Fruit fly (Drosophila melanogaster) whole organism, embryonic: ENCODE results near the gene GC2.

Source experiments
- CG10543 ChIP-seq: fragments of 200-800 bp; sonication (Bioruptor generic); optimal IDR thresholded peaks from 3 replicates; lab custom pipeline; 2017; ENCODE audit warnings: missing biosample characterization, mild to moderate bottlenecking, missing genetic modification characterization, moderate library complexity
- CG13296 ChIP-seq: fragments of 200-800 bp; sonication (Bioruptor generic); optimal IDR thresholded peaks from 3 replicates; lab custom pipeline; 2018; ENCODE audit warnings: missing biosample characterization, mild to moderate bottlenecking, missing genetic modification characterization
- CG13624 ChIP-seq: fragments of 200-800 bp; sonication (Bioruptor generic); optimal IDR thresholded peaks from 2 replicates; lab custom pipeline; 2016; ENCODE audit warnings: missing biosample characterization, missing genetic modification characterization
- CG14710 ChIP-seq: fragments of 200-800 bp; sonication (Bioruptor generic); optimal IDR thresholded peaks from 3 replicates; lab custom pipeline; 2019; ENCODE audit warnings: missing biosample characterization, mild to moderate bottlenecking, missing genetic modification characterization, moderate library complexity
- CG15073 ChIP-seq: fragments of 200-800 bp; sonication (Bioruptor generic); optimal IDR thresholded peaks from 2 replicates; lab custom pipeline; 2016; ENCODE audit warnings: missing biosample characterization, missing genetic modification characterization
- CG15696 ChIP-seq: fragments of 200-800 bp; sonication (Bioruptor generic); optimal IDR thresholded peaks from 2 replicates; lab custom pipeline; 2019; ENCODE audit warnings: missing biosample characterization, mild to moderate bottlenecking, missing genetic modification characterization, moderate library complexity
- CG16779 ChIP-seq: fragments of 200-800 bp; sonication (Bioruptor generic); IDR thresholded peaks from 2 replicates; pipeline ENCODE4 v1.3.6; 2022; ENCODE audit warnings: missing biosample characterization, missing genetic modification characterization
- CG17385 ChIP-seq: fragments of 200-800 bp; sonication (Bioruptor generic); optimal IDR thresholded peaks from 3 replicates; lab custom pipeline; 2018; ENCODE audit warnings: missing biosample characterization, mild to moderate bottlenecking, missing genetic modification characterization
- CG32767 ChIP-seq: fragments of 200-800 bp; sonication (Bioruptor generic); IDR thresholded peaks from 2 replicates; pipeline ENCODE4 v1.3.6; 2022; ENCODE audit warnings: missing biosample characterization, missing genetic modification characterization
- CG34422 ChIP-seq: fragments of 200-800 bp; sonication (Bioruptor generic); IDR thresholded peaks from 3 replicates; pipeline ENCODE4 v1.3.6; 2022; ENCODE audit warnings: missing biosample characterization, missing genetic modification characterization
- CG3838 ChIP-seq: fragments of 200-800 bp; sonication (Bioruptor generic); optimal IDR thresholded peaks from 3 replicates; lab custom pipeline; 2016; ENCODE audit warnings: missing biosample characterization, missing genetic modification characterization
- CG4328 ChIP-seq: fragments of 200-800 bp; sonication (Bioruptor generic); optimal IDR thresholded peaks from 3 replicates; lab custom pipeline; 2017; ENCODE audit warnings: missing biosample characterization, missing genetic modification reagents, missing genetic modification characterization
- CG4360 ChIP-seq: fragments of 200-800 bp; sonication (Bioruptor generic); IDR thresholded peaks from 2 replicates; pipeline ENCODE4 v1.3.6; 2022; ENCODE audit warnings: missing biosample characterization, missing genetic modification characterization
- CG6765 ChIP-seq: fragments of 200-800 bp; sonication (Bioruptor generic); optimal IDR thresholded peaks from 3 replicates; lab custom pipeline; 2017; ENCODE audit warnings: missing biosample characterization, mild to moderate bottlenecking, missing genetic modification characterization
- CG6791 ChIP-seq: fragments of 200-800 bp; sonication (Bioruptor generic); IDR thresholded peaks from 3 replicates; pipeline ENCODE4 v1.3.6; 2022; ENCODE audit warnings: missing biosample characterization, missing genetic modification characterization; ENCODE audit not compliant: partially characterized antibody
- CG7372 ChIP-seq: fragments of 200-800 bp; sonication (Bioruptor generic); IDR thresholded peaks from 2 replicates; pipeline ENCODE4 v1.3.6; 2022; ENCODE audit warnings: missing biosample characterization, missing genetic modification characterization
- CG7745 ChIP-seq: fragments of 200-800 bp; sonication (Bioruptor generic); optimal IDR thresholded peaks from 2 replicates; lab custom pipeline; 2018; ENCODE audit warnings: missing biosample characterization, mild to moderate bottlenecking, missing genetic modification characterization, moderate library complexity
- CG8478 ChIP-seq: fragments of >200 bp; optimal IDR thresholded peaks from 2 replicates; lab custom pipeline; 2018
- CG9215 ChIP-seq: fragments of 200-800 bp; sonication (Bioruptor generic); IDR thresholded peaks from 2 replicates; pipeline ENCODE4 v1.3.6; 2022; ENCODE audit warnings: missing biosample characterization, missing genetic modification characterization
- CG9797 ChIP-seq: fragments of 200-800 bp; sonication (Bioruptor generic); optimal IDR thresholded peaks from 3 replicates; lab custom pipeline; 2018; ENCODE audit warnings: missing biosample characterization, mild to moderate bottlenecking, missing genetic modification characterization
- CkIIα-i1 ChIP-seq: fragments of 200-800 bp; sonication (Bioruptor generic); IDR thresholded peaks from 2 replicates; pipeline ENCODE4 v1.3.6; 2022; ENCODE audit warnings: missing biosample characterization, missing genetic modification characterization
- D19A ChIP-seq: fragments of 200-800 bp; optimal IDR thresholded peaks from 3 replicates; lab custom pipeline; 2019; ENCODE audit warnings: missing biosample characterization, mild to moderate bottlenecking, missing genetic modification characterization, moderate library complexity
- Dp ChIP-seq: fragments of 200-800 bp; sonication (Bioruptor generic); optimal IDR thresholded peaks from 2 replicates; lab custom pipeline; 2018; ENCODE audit warnings: missing biosample characterization, mild to moderate bottlenecking, missing genetic modification characterization, moderate library complexity
- Dref ChIP-seq: fragments of 200-800 bp; sonication (Bioruptor generic); IDR thresholded peaks from 2 replicates; pipeline ENCODE4 v1.3.6; 2022; ENCODE audit warnings: missing biosample characterization, missing genetic modification characterization
- Eip74EF ChIP-seq, 2 experiments: fragments of 200-800 bp in 1 of 2; fragments of >200 bp in 1 of 2; sonication (Bioruptor generic) in 1 of 2; optimal IDR thresholded peaks; 2 replicates each; lab custom pipeline; 2017 to 2019; ENCODE audit warnings: missing biosample characterization in 2 of 2, missing genetic modification characterization in 2 of 2, mild to moderate bottlenecking in 1 of 2, moderate library complexity in 1 of 2
- Fer2 ChIP-seq: fragments of 200-800 bp; sonication (Bioruptor generic); optimal IDR thresholded peaks from 2 replicates; lab custom pipeline; 2018; ENCODE audit warnings: missing biosample characterization, mild to moderate bottlenecking, missing genetic modification characterization, moderate library complexity
- Hey ChIP-seq: fragments of 200-800 bp; sonication (Bioruptor generic); optimal IDR thresholded peaks from 3 replicates; lab custom pipeline; 2018; ENCODE audit warnings: missing biosample characterization, mild to moderate bottlenecking, missing genetic modification characterization
- Hr39 ChIP-seq: fragments of >200 bp; optimal IDR thresholded peaks from 2 replicates; lab custom pipeline; 2017
- Hr51 ChIP-seq, 2 experiments: fragments of 200-800 bp; sonication (Bioruptor generic); optimal IDR thresholded peaks; 2 replicates in 1 of 2; 3 replicates in 1 of 2; lab custom pipeline; 2016 to 2018; ENCODE audit warnings: missing biosample characterization in 2 of 2, missing genetic modification characterization in 2 of 2, mild to moderate bottlenecking in 1 of 2, moderate library complexity in 1 of 2
- Side ChIP-seq: fragments of 200-800 bp; sonication (Bioruptor generic); optimal IDR thresholded peaks from 2 replicates; lab custom pipeline; 2016; ENCODE audit warnings: missing biosample characterization, missing genetic modification characterization
- Sin3A ChIP-seq: fragments of >200 bp; optimal IDR thresholded peaks from 2 replicates; lab custom pipeline; 2018
- Ssrp ChIP-seq: fragments of 200-800 bp; sonication (Bioruptor generic); optimal IDR thresholded peaks from 2 replicates; lab custom pipeline; 2018; ENCODE audit warnings: missing biosample characterization, mild to moderate bottlenecking, missing genetic modification characterization, moderate library complexity
- Vsx1 ChIP-seq: fragments of 200-800 bp; sonication (Bioruptor generic); optimal IDR thresholded peaks from 2 replicates; lab custom pipeline; 2017; ENCODE audit warnings: missing biosample characterization, mild to moderate bottlenecking, missing genetic modification characterization, missing genetic modification reagents
- cas ChIP-seq: fragments of 200-800 bp; sonication (Bioruptor generic); IDR thresholded peaks from 2 replicates; pipeline ENCODE4 v1.3.6; 2022; ENCODE audit warnings: missing biosample characterization, missing genetic modification characterization
- dm ChIP-seq: fragments of 200-800 bp; sonication (Bioruptor generic); optimal IDR thresholded peaks from 3 replicates; lab custom pipeline; 2016; ENCODE audit warnings: missing biosample characterization, missing genetic modification characterization
- dmrt11E ChIP-seq: fragments of 200-800 bp; sonication (Bioruptor generic); optimal IDR thresholded peaks from 3 replicates; lab custom pipeline; 2018; ENCODE audit warnings: missing biosample characterization, mild to moderate bottlenecking, missing genetic modification characterization, moderate library complexity
- fd96Cb ChIP-seq: fragments of 200-800 bp; sonication (Bioruptor generic); optimal IDR thresholded peaks from 2 replicates; lab custom pipeline; 2018; ENCODE audit warnings: missing biosample characterization, mild to moderate bottlenecking, missing genetic modification characterization, moderate library complexity
- gcm2 ChIP-seq: fragments of 200-800 bp; sonication (Bioruptor generic); optimal IDR thresholded peaks from 2 replicates; lab custom pipeline; 2016; ENCODE audit warnings: missing biosample characterization, missing genetic modification characterization
- lbe ChIP-seq: fragments of 200-800 bp; sonication (Bioruptor generic); optimal IDR thresholded peaks from 2 replicates; lab custom pipeline; 2016; ENCODE audit warnings: missing biosample characterization, mild to moderate bottlenecking, missing genetic modification characterization
- oc ChIP-seq: fragments of 200-800 bp; sonication (Bioruptor generic); optimal IDR thresholded peaks from 2 replicates; lab custom pipeline; 2018; ENCODE audit warnings: missing biosample characterization, mild to moderate bottlenecking, missing genetic modification characterization, moderate library complexity
- pb ChIP-seq: fragments of 200-800 bp; sonication (Bioruptor generic); optimal IDR thresholded peaks from 3 replicates; lab custom pipeline; 2016; ENCODE audit warnings: missing biosample characterization, missing genetic modification characterization
- pum ChIP-seq: fragments of 200-800 bp; sonication (Bioruptor generic); optimal IDR thresholded peaks from 2 replicates; lab custom pipeline; 2016; ENCODE audit warnings: missing biosample characterization, missing genetic modification characterization
- sd ChIP-seq: fragments of 200-800 bp; sonication (Bioruptor generic); optimal IDR thresholded peaks from 3 replicates; lab custom pipeline; 2018; ENCODE audit warnings: missing biosample characterization, mild to moderate bottlenecking, missing genetic modification characterization, moderate library complexity
- slou ChIP-seq: fragments of 200-800 bp; sonication (Bioruptor generic); optimal IDR thresholded peaks from 3 replicates; lab custom pipeline; 2016; ENCODE audit warnings: missing biosample characterization, missing genetic modification characterization
- tio ChIP-seq: fragments of 200-800 bp; sonication (Bioruptor generic); optimal IDR thresholded peaks from 2 replicates; lab custom pipeline; 2017; ENCODE audit warnings: missing biosample characterization, missing genetic modification characterization, inconsistent platforms
- tll ChIP-seq, 2 experiments: fragments of 200-800 bp in 1 of 2; fragments of >200 bp in 1 of 2; sonication (Bioruptor generic) in 1 of 2; optimal IDR thresholded peaks; 2 replicates each; lab custom pipeline; 2017 to 2019; ENCODE audit warnings: missing biosample characterization in 2 of 2, missing genetic modification characterization in 2 of 2, mild to moderate bottlenecking in 1 of 2, moderate library complexity in 1 of 2
- unpg ChIP-seq: fragments of 200-800 bp; sonication (Bioruptor generic); optimal IDR thresholded peaks from 3 replicates; lab custom pipeline; 2018; ENCODE audit warnings: missing biosample characterization, mild to moderate bottlenecking, missing genetic modification characterization, moderate library complexity
- vnd ChIP-seq: fragments of 200-800 bp; sonication (Bioruptor generic); IDR thresholded peaks from 3 replicates; pipeline ENCODE4 v1.3.6; 2022; ENCODE audit warnings: missing biosample characterization, missing genetic modification characterization; ENCODE audit not compliant: partially characterized antibody
- wdn ChIP-seq: fragments of 200-800 bp; sonication (Bioruptor generic); IDR thresholded peaks from 2 replicates; pipeline ENCODE4 v1.3.6; 2022; ENCODE audit warnings: missing biosample characterization, missing genetic modification characterization
- zen2 ChIP-seq: fragments of 200-800 bp; sonication (Bioruptor generic); IDR thresholded peaks from 3 replicates; pipeline ENCODE4 v1.3.6; 2022; ENCODE audit warnings: missing biosample characterization, missing genetic modification characterization; ENCODE audit not compliant: partially characterized antibody

GC2 gene

DNA sequence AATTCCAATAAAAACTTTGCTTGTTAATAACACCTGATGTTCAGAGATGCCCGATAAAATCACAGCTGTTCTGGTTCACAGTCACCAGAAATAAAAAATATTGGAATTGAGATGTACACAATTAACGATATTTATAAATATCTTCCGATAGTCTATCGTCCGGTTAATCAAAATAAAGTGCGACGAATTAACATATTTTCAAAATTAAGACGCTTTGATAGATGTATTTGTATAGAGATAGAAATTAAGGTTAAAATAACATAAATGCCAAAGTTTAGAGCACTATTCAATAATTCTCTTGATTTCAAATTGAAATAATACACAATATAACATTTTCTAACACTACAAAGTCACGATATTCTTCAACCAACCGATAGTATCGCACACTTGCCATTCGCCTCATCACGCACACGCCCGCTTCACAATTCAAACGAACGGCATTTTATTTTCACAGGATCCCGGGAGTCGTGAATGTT, 8.7 kb upstream of the GC2 start, which contains the start of the genes CG3281 and aurA (continued):
- peak; percentile 69 for TF ChIP-seq CG15696 (tag; lab: Kevin White, UChicago)
- peak; percentile 77 for TF ChIP-seq CG10543 (GFP tag; lab: Kevin White, UChicago)
- TF ChIP-seq fd96Cb (tag; lab: Kevin White, UChicago) = peak; percentile 24
- TF ChIP-seq CG9215 (GFP tag; lab: Robert Waterston, UW) = peak; percentile 84
- TF ChIP-seq cas (GFP tag; lab: Robert Waterston, UW) = peak; percentile 46; the same call in 1 of the 2 replicates
- TF ChIP-seq dm (GFP tag; lab: Kevin White, UChicago) = peak; percentile 49
- TF ChIP-seq tio = no peak
- peak; percentile 43 for TF ChIP-seq Ssrp (tag; lab: Kevin White, UChicago)
- TF ChIP-seq Side = peak; percentile 72
- no peak for TF ChIP-seq gcm2
- TF ChIP-seq CG4328 (GFP tag; lab: Kevin White, UChicago) = peak; percentile 62
- no peak for TF ChIP-seq CG8478 (lab: Kevin White, UChicago)
- TF ChIP-seq CG17385 (GFP tag; lab: Kevin White, UChicago) = peak; percentile 44
- TF ChIP-seq vnd (GFP tag; lab: Robert Waterston, UW) = peak; percentile 97
- peak; percentile 67 for TF ChIP-seq Fer2 (tag; lab: Kevin White, UChicago)
- TF ChIP-seq CG16779 (GFP tag; lab: Robert Waterston, UW) = no peak
- peak; percentile 92 for TF ChIP-seq CG14710 (tag; lab: Kevin White, UChicago)
- peak; percentile 47 for TF ChIP-seq Dref (GFP tag; lab: Robert Waterston, UW)
- peak; percentile 39 for TF ChIP-seq Vsx1 (GFP tag; lab: Kevin White, UChicago)
- TF ChIP-seq CG7745 = no peak
- TF ChIP-seq Dp (GFP tag; lab: Kevin White, UChicago) = peak; percentile 86
- TF ChIP-seq slou = peak; percentile 76
- TF ChIP-seq CkIIα-i1 (GFP tag; lab: Robert Waterston, UW) = no peak
- TF ChIP-seq dmrt11E (tag; lab: Kevin White, UChicago) = peak; percentile 66
- TF ChIP-seq sd (tag; lab: Kevin White, UChicago) = peak; percentile 73
- no peak for TF ChIP-seq CG15073
- TF ChIP-seq CG13296 (GFP tag; lab: Kevin White, UChicago) = peak; percentile 51
- TF ChIP-seq zen2 (GFP tag; lab: Robert Waterston, UW) = peak; percentile 84
- TF ChIP-seq unpg (GFP tag; lab: Kevin White, UChicago) = peak; percentile 62
- TF ChIP-seq CG32767 (GFP tag; lab: Robert Waterston, UW) = peak; percentile 31; the same call in 1 of the 2 replicates
- no peak for TF ChIP-seq Eip74EF (GFP tag; optimal IDR thresholded peaks at IDR 0.05; lab: Kevin White, UChicago)
- TF ChIP-seq CG6765 (GFP tag; lab: Kevin White, UChicago) = peak; percentile 1
- peak; percentile 24 for TF ChIP-seq D19A (tag; lab: Kevin White, UChicago)
- peak; percentile 14 for TF ChIP-seq CG3838 (GFP tag; lab: Kevin White, UChicago)
- peak; percentile 57 for TF ChIP-seq CG9797 (GFP tag; lab: Kevin White, UChicago)
- peak; percentile 62 for TF ChIP-seq lbe (GFP tag; lab: Kevin White, UChicago)
- no peak for TF ChIP-seq CG4360 (GFP tag; lab: Robert Waterston, UW)
- peak; percentile 82 for TF ChIP-seq CG13624 (GFP tag; lab: Kevin White, UChicago)
- TF ChIP-seq CG34422 (GFP tag; lab: Robert Waterston, UW) = no peak; the same call in 1 of the 3 replicates
- TF ChIP-seq CG6791 (GFP tag; lab: Robert Waterston, UW) = peak; percentile 92
- peak; percentile 79 for TF ChIP-seq pum (GFP tag; lab: Kevin White, UChicago)
- TF ChIP-seq Sin3A (lab: Kevin White, UChicago) = peak; percentile 90
- 0 out of 2 replicates have a peak, but pooled peaks have one; percentile 46 for TF ChIP-seq wdn (GFP tag; lab: Robert Waterston, UW)
- TF ChIP-seq CG7372 (GFP tag; lab: Robert Waterston, UW) = peak; percentile 58
- TF ChIP-seq Hey = no peak
- no peak for TF ChIP-seq oc (tag; lab: Kevin White, UChicago)
- peak; percentile 10 for TF ChIP-seq pb (GFP tag; lab: Kevin White, UChicago)
- TF ChIP-seq tll (GFP tag; optimal IDR thresholded peaks at IDR 0.05; lab: Kevin White, UChicago) = peak; percentile 70 to 79
- TF ChIP-seq Hr39 (lab: Kevin White, UChicago) = no peak
- TF ChIP-seq Hr51 (GFP tag; optimal IDR thresholded peaks at IDR 0.05; lab: Kevin White, UChicago) = peak; percentile 62 to 76
